Worm (Caenorhabditis elegans): ENCODE results near the gene K11G9.5.

K11G9.5 gene

DNA sequence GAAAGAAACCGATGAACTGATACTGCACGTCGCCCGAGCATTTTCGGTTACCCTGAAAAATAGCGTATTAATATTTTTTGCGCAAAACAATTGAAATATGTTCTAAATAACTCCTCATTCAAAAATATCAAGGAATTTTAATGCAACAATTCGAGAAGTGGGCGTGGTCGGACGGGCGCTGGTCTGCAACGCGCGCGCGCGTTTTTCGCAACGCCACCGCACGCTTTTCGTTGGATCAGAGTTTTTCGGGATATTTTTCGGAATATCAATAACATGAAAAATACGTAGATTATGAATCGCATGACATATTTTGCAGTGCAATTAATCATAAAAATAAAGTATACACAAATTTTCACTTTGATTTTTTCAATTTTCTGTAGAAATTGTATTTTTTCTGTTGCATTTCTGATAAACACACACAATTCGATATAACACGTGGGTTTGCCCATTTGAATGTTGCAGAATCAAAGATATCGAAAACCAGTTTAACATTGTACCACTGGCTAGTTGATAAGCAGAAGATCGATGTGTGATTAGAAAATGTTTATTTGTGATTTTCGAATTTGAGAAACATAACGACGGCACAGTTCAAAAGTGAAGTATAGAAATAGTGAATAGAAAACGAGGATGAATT, 20.9 kb upstream of the K11G9.5 start, which contains the start of gene dlst-1:
Gene dlst-1 (minus strand): TSS at position 52 of the 634 bp plus-strand sequence.
- TF ChIP-seq unc-62 (GFP tag; optimal IDR thresholded peaks at IDR 0.05) (no peak), efl-3 (GFP tag; optimal IDR thresholded peaks at IDR 0.05) (no peak), aly-2 (tag; optimal IDR thresholded peaks at IDR 0.05) (peak; percentile 22), fkh-4 (tag; optimal IDR thresholded peaks at IDR 0.05; ENCODE audit: borderline replicate concordance) (no peak), tlp-1 (tag; optimal IDR thresholded peaks at IDR 0.05) (no peak), lin-35 (GFP tag; optimal IDR thresholded peaks at IDR 0.05) (peak in 1 of 2 experiments; percentile 17), isw-1 (GFP tag; IDR thresholded peaks at IDR 0.05) (0 out of 2 replicates have a peak, but pooled peaks have one; percentile 2), nhr-84 (tag; optimal IDR thresholded peaks at IDR 0.05) (no peak), ceh-63 (GFP tag; optimal IDR thresholded peaks at IDR 0.05) (no peak), pag-3 (tag; optimal IDR thresholded peaks at IDR 0.05; ENCODE audit: borderline replicate concordance, insufficient read depth) (no peak), fkh-10 (GFP tag; optimal IDR thresholded peaks at IDR 0.05) (no peak), dsc-1 (tag; optimal IDR thresholded peaks at IDR 0.05) (peak; percentile 38), skn-1 (tag; optimal IDR thresholded peaks at IDR 0.05) (peak; percentile 50), ceh-8 (GFP tag; optimal IDR thresholded peaks at IDR 0.05) (no peak), pqm-1 (tag; optimal IDR thresholded peaks at IDR 0.05) (no peak), pax-3 (tag; optimal IDR thresholded peaks at IDR 0.05) (no peak), nhr-11 (tag; optimal IDR thresholded peaks at IDR 0.05) (no peak), ztf-4 (tag; optimal IDR thresholded peaks at IDR 0.05) (no peak), nhr-237 (tag; optimal IDR thresholded peaks at IDR 0.05) (no peak), lin-13 (GFP tag; optimal IDR thresholded peaks at IDR 0.05) (no peak), xbp-1 (tag; optimal IDR thresholded peaks at IDR 0.05) (peak; percentile 72), lsy-2 (tag; optimal IDR thresholded peaks at IDR 0.05) (peak; percentile 41 to 46), nhr-77 (tag; optimal IDR thresholded peaks at IDR 0.05) (no peak), aha-1 (tag; optimal IDR thresholded peaks at IDR 0.05) (no peak), elt-2 (tag; optimal IDR thresholded peaks at IDR 0.05) (no peak), hpl-2 (GFP tag; optimal IDR thresholded peaks at IDR 0.05) (no peak), lir-3 (tag; optimal IDR thresholded peaks at IDR 0.05; ENCODE audit: poor library complexity) (no peak), egl-13 (tag; optimal IDR thresholded peaks at IDR 0.05) (no peak), nhr-28 (tag; optimal IDR thresholded peaks at IDR 0.05) (no peak), efl-1 (optimal IDR thresholded peaks at IDR 0.05) (peak; percentile 35 to 53), efl-1 (GFP tag; optimal IDR thresholded peaks at IDR 0.05 in 1 of 2) (peak; percentile 35 to 94), tbx-2 (tag; optimal IDR thresholded peaks at IDR 0.05) (peak; percentile 66), swsn-7 (tag; optimal IDR thresholded peaks at IDR 0.05) (peak; percentile 65), unc-98 (GFP tag; IDR thresholded peaks at IDR 0.05) (no peak), nhr-20 (tag; optimal IDR thresholded peaks at IDR 0.05) (peak; percentile 62), mef-2 (tag; optimal IDR thresholded peaks at IDR 0.05) (no peak), lin-14 (GFP tag; optimal IDR thresholded peaks at IDR 0.05) (peak; percentile 54), unc-30 (tag; optimal IDR thresholded peaks at IDR 0.05) (no peak), Y116A8C.19 (tag; optimal IDR thresholded peaks at IDR 0.05; ENCODE audit: borderline replicate concordance) (no peak), nhr-71 (tag; optimal IDR thresholded peaks at IDR 0.05) (peak; percentile 66), mab-9 (GFP tag; IDR thresholded peaks at IDR 0.05) (no peak), blmp-1 (tag; optimal IDR thresholded peaks at IDR 0.05) (peak; percentile 0), unc-130 (tag; optimal IDR thresholded peaks at IDR 0.05) (no peak), hlh-17 (GFP tag; optimal IDR thresholded peaks at IDR 0.05; ENCODE audit: borderline replicate concordance) (no peak), grh-1 (GFP tag; IDR thresholded peaks at IDR 0.05) (peak; percentile 44), hlh-4 (tag; optimal IDR thresholded peaks at IDR 0.05) (no peak), vab-15 (tag; optimal IDR thresholded peaks at IDR 0.05) (no peak), ceh-88 (GFP tag; IDR thresholded peaks at IDR 0.05) (no peak), jun-1 (tag; optimal IDR thresholded peaks at IDR 0.05) (peak; percentile 1), ama-1 (optimal IDR thresholded peaks at IDR 0.05) (peak; percentile 27), dpl-1 (GFP tag; optimal IDR thresholded peaks at IDR 0.05) (peak in 2 of 3 experiments; percentile 42 to 43), F16B12.6 (tag; optimal IDR thresholded peaks at IDR 0.05) (no peak), lin-39 (tag; optimal IDR thresholded peaks at IDR 0.05) (no peak)
